Worm (Caenorhabditis elegans) whole organism, early embryonic: ENCODE data around the gene srh-47.

ENCODE experiments used
- ama-1 ChIP-seq: fragments of 150-350 bp; optimal IDR thresholded peaks from 2 replicates; lab custom pipeline; 2014
- ceh-36 ChIP-seq: sonication (generic microtip); optimal IDR thresholded peaks from 2 replicates; lab custom pipeline; 2016; ENCODE audit warnings: missing genetic modification characterization, inconsistent platforms, missing compliant biosample characterization
- hmg-4 ChIP-seq: fragments of 200-800 bp; sonication (Bioruptor generic); optimal IDR thresholded peaks from 2 replicates; lab custom pipeline; 2018; ENCODE audit warnings: mild to moderate bottlenecking, missing genetic modification characterization, missing compliant biosample characterization
- pes-1 ChIP-seq: fragments of 200-800 bp; sonication (Bioruptor generic); IDR thresholded peaks from 2 replicates; pipeline ENCODE4 v1.3.6; 2022; ENCODE audit warnings: missing genetic modification reagents, missing genetic modification characterization, missing compliant biosample characterization
- scrt-1 ChIP-seq: fragments of 200-800 bp; sonication (Bioruptor generic); IDR thresholded peaks from 2 replicates; pipeline ENCODE4 v1.3.6; 2022; ENCODE audit warnings: missing genetic modification characterization, missing compliant biosample characterization
- tbx-11 ChIP-seq: fragments of 200-800 bp; sonication (Bioruptor generic); IDR thresholded peaks from 2 replicates; pipeline ENCODE4 v1.3.6; 2022; ENCODE audit warnings: missing genetic modification characterization, missing compliant biosample characterization
- tbx-37 ChIP-seq: fragments of 200-800 bp; sonication (Bioruptor generic); conservative IDR thresholded peaks from 2 replicates; pipeline ENCODE4 v1.3.6; 2022; ENCODE audit warnings: missing genetic modification reagents, missing genetic modification characterization, missing compliant biosample characterization
- tra-4 ChIP-seq: sonication (generic microtip); optimal IDR thresholded peaks from 2 replicates; lab custom pipeline; 2017; ENCODE audit warnings: missing genetic modification characterization, missing compliant biosample characterization

DNA sequence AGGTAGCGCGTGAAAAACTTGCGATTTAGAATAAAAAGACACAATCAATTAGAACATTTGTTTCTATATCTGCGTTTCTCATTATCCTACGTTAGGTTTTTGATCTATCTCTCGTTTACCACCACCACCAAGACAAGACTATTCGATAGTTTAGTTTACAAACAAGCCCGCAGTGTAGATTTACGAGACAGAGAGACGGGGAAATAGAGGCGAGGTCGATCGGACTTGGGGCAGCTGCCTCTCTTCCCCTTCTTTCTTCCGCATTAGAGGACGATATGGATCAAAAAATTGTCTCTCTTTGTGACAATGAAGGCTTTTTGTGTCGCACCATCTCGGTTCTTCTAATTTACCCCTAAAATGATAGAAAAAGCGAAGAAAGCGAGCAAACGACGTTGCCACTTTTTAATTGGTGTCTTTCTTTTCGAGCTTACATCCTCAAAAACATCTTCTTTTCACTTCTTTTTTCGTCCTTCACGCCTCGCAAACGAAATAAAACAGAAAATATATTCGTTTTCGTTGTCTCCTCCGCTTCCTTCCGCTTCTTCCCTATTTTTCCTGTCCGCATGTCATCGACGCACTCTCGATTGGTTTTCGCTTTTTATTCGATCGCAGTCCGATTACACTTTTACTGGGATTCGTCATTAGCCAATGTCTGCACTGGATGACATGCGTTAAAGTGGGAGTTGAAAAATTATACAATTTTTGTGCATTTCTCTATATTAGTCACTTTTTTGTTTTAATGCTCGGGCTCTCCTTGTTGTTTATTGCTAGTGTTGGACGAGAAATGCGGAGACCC lies 18.8 kb downstream of the srh-47 start:
- no peak for TF ChIP-seq ama-1
- peak; percentile 52 for TF ChIP-seq hmg-4 (GFP tag; lab: Kevin White, UChicago)
- TF ChIP-seq scrt-1 (GFP tag; lab: Robert Waterston, UW) = no peak
- TF ChIP-seq tbx-11 (GFP tag; lab: Robert Waterston, UW) = no peak
- no peak for TF ChIP-seq ceh-36 (tag; lab: Kevin White, UChicago)
- no peak for TF ChIP-seq pes-1 (GFP tag; lab: Robert Waterston, UW)
- TF ChIP-seq tbx-37 = no peak
- TF ChIP-seq tra-4 (tag; lab: Kevin White, UChicago) = no peak
